Worm (Caenorhabditis elegans): ENCODE data around the gene mcat-1.

The mcat-1 gene

ce11 chrII:86794-87193, 4.5 kb downstream of the mcat-1 start:
- no peak for TF ChIP-seq Y55F3AM.14 (GFP tag; optimal IDR thresholded peaks at IDR 0.05)
- no peak for TF ChIP-seq snpc-4 (tag; optimal IDR thresholded peaks at IDR 0.05)
- TF ChIP-seq crh-2 (tag; optimal IDR thresholded peaks at IDR 0.05): no peak
- TF ChIP-seq nhr-237 (tag; optimal IDR thresholded peaks at IDR 0.05): no peak

DNA sequence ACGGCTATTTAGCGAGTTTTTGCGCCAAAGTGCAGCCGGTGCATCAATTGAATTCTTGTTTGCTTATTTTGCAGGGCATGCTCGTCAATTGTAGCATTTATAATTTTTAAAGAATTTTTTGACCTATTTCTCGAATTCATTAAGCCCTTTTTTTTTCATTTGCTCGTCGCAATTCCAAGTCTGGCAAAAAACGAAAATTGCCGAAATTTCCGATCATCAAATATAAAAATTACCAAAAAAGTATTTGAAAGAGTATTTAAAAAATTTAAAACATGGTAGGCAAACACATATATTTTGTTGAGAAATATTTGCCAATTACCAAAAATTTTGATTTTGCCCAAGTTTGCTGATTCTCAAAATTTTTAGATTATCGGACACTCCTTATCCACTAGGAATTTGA, 7.2 kb downstream of the mcat-1 start, which contains the start of gene C50D2.6:
Gene C50D2.6 (plus strand): TSS at position 301 of the 400 bp plus-strand sequence.
- no peak for TF ChIP-seq mab-5 (tag; optimal IDR thresholded peaks at IDR 0.05)

DNA sequence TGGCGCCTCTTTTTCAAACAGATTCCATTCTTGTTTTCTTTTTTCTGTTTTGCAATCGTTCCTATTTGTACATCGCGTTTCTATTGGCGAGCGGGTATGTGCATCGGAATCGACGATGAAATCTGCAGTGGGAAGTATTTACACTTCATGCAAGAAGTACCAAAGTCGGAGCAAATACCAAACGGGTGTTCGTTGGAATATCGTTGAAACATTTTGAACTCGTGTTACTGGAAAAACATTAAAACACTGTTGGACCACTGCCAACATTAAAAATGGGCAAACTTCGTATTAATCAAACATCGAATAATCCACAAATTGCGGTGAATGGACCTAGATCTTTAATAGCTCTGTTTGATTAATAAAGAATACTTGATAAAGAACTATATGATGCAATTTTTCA, 12.2 kb downstream of the mcat-1 start, which contains the start of gene C23H3.9:
Gene C23H3.9 (minus strand): TSS at position 101 of the 400 bp plus-strand sequence.
- TF ChIP-seq unc-62 (GFP tag; optimal IDR thresholded peaks at IDR 0.05) (no peak), F13H6.1 (tag; optimal IDR thresholded peaks at IDR 0.05) (no peak), blmp-1 (tag; optimal IDR thresholded peaks at IDR 0.05; ENCODE audit: insufficient read depth) (no peak), peb-1 (tag; optimal IDR thresholded peaks at IDR 0.05) (no peak), sem-4 (tag; optimal IDR thresholded peaks at IDR 0.05) (no peak), elt-1 (tag; optimal IDR thresholded peaks at IDR 0.05) (no peak), mdl-1 (tag; optimal IDR thresholded peaks at IDR 0.05) (no peak), lin-13 (GFP tag; optimal IDR thresholded peaks at IDR 0.05) (no peak), ama-1 (optimal IDR thresholded peaks at IDR 0.05) (no peak), R02D3.7 (tag; optimal IDR thresholded peaks at IDR 0.05) (no peak), lin-39 (tag; optimal IDR thresholded peaks at IDR 0.05) (no peak), nhr-23 (tag; optimal IDR thresholded peaks at IDR 0.05) (no peak), nhr-129 (tag; optimal IDR thresholded peaks at IDR 0.05) (no peak), ceh-82 (tag; optimal IDR thresholded peaks at IDR 0.05) (no peak), lsy-2 (tag; optimal IDR thresholded peaks at IDR 0.05) (no peak), nhr-12 (tag; optimal IDR thresholded peaks at IDR 0.05) (no peak), nhr-11 (tag; optimal IDR thresholded peaks at IDR 0.05) (no peak), nhr-6 (tag; optimal IDR thresholded peaks at IDR 0.05) (no peak), snpc-4 (tag; optimal IDR thresholded peaks at IDR 0.05) (no peak)

ce11 chrII:76662-77061, 14.7 kb downstream of the mcat-1 start:
- TF ChIP-seq peb-1 (tag; optimal IDR thresholded peaks at IDR 0.05) (no peak), C34F6.9 (tag; optimal IDR thresholded peaks at IDR 0.05) (no peak), nhr-6 (tag; optimal IDR thresholded peaks at IDR 0.05) (no peak), unc-55 (GFP tag; optimal IDR thresholded peaks at IDR 0.05) (no peak), fos-1 (tag; optimal IDR thresholded peaks at IDR 0.05) (peak; percentile 66)

- TF ChIP-seq nhr-23 (tag; optimal IDR thresholded peaks at IDR 0.05) (no peak), unc-55 (GFP tag; optimal IDR thresholded peaks at IDR 0.05) (no peak), sma-3 (GFP tag; optimal IDR thresholded peaks at IDR 0.05) (no peak), sem-4 (tag; optimal IDR thresholded peaks at IDR 0.05) (no peak)
These were observed 15.5 kb downstream of the mcat-1 start for ce11 chrII:75831-76230.

DNA sequence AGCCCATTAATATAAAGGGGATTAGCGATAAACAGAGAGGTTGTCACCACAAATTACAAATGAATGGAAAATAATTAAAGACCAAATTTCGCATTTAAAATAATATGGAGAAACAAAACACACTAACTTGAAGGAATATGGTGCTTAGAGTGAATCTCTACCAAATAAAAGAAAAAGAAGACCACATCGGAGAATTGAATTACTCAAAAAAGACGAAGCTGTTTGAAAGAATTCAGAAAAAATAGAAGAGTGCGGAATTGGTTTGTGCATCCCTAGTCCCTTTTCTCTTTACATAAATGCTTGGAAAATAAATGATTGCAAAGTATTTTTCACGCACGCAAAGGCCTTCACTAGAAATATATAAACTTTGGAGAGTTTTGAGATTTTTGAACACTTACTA, 17.4 kb downstream of the mcat-1 start:
- TF ChIP-seq nhr-77 (tag; optimal IDR thresholded peaks at IDR 0.05) (no peak), unc-39 (tag; optimal IDR thresholded peaks at IDR 0.05) (no peak), lin-11 (tag; optimal IDR thresholded peaks at IDR 0.05) (no peak), ama-1 (optimal IDR thresholded peaks at IDR 0.05) (no peak), Y55F3AM.14 (GFP tag; optimal IDR thresholded peaks at IDR 0.05) (no peak), crh-2 (tag; optimal IDR thresholded peaks at IDR 0.05) (no peak), blmp-1 (tag; optimal IDR thresholded peaks at IDR 0.05; ENCODE audit: insufficient read depth) (no peak), elt-3 (tag; optimal IDR thresholded peaks at IDR 0.05) (no peak), dmd-4 (tag; optimal IDR thresholded peaks at IDR 0.05) (no peak), fos-1 (tag; optimal IDR thresholded peaks at IDR 0.05) (no peak), unc-55 (GFP tag; optimal IDR thresholded peaks at IDR 0.05) (no peak)

- TF ChIP-seq F13H6.1 (tag; optimal IDR thresholded peaks at IDR 0.05) (peak; percentile 6), unc-55 (GFP tag; optimal IDR thresholded peaks at IDR 0.05) (no peak)
These were observed 18.0 kb downstream of the mcat-1 start for ce11 chrII:73329-73728.

All from whole organism, L2 larva.